Fruit fly (Drosophila melanogaster): ENCODE data around the gene rg.
A peak's percentile ranks its signal among the peaks of the same experiment; 100 is the strongest.

The rg gene

dm6 chrX:5085469-5085868 lies at the start of gene rg, which contains the start of gene CG15465:
rg (plus strand) TSS chrX:5085759.
CG15465 (plus strand) TSS chrX:5085759.
- TF ChIP-seq lz (GFP tag; optimal IDR thresholded peaks at IDR 0.05) (no peak), Sox102F (GFP tag; optimal IDR thresholded peaks at IDR 0.05) (no peak), fd85E (GFP tag; optimal IDR thresholded peaks at IDR 0.05) (no peak), vri (GFP tag; optimal IDR thresholded peaks at IDR 0.05) (no peak), Blimp-1 (GFP tag; optimal IDR thresholded peaks at IDR 0.05) (no peak), CG1621 (tag; optimal IDR thresholded peaks at IDR 0.05) (no peak), Eip75B (GFP tag; optimal IDR thresholded peaks at IDR 0.05) (no peak), acj6 (GFP tag; optimal IDR thresholded peaks at IDR 0.05) (no peak), CG31627 (GFP tag; optimal IDR thresholded peaks at IDR 0.05) (no peak), CG6854 (GFP tag; optimal IDR thresholded peaks at IDR 0.05) (no peak), Gug (GFP tag; IDR thresholded peaks at IDR 0.05) (no peak), CG32006 (GFP tag; optimal IDR thresholded peaks at IDR 0.05) (no peak), OdsH (GFP tag; optimal IDR thresholded peaks at IDR 0.05) (no peak), CG3032 (tag; optimal IDR thresholded peaks at IDR 0.05) (no peak), CG6792 (GFP tag; optimal IDR thresholded peaks at IDR 0.05) (no peak)

- TF ChIP-seq CG3032 (tag; optimal IDR thresholded peaks at IDR 0.05) (peak; percentile 8), esn (GFP tag; optimal IDR thresholded peaks at IDR 0.05) (peak; percentile 37), CG10631 (GFP tag; optimal IDR thresholded peaks at IDR 0.05) (peak; percentile 56), salr (GFP tag; optimal IDR thresholded peaks at IDR 0.05) (no peak), Smox (GFP tag; optimal IDR thresholded peaks at IDR 0.05) (peak; percentile 21), Met (GFP tag; optimal IDR thresholded peaks at IDR 0.05) (peak; percentile 40), CG31627 (GFP tag; optimal IDR thresholded peaks at IDR 0.05) (peak; percentile 11), svp (GFP tag) (peak; percentile 69), Ets96B (tag; optimal IDR thresholded peaks at IDR 0.05) (peak; percentile 32), Eip75B (GFP tag; optimal IDR thresholded peaks at IDR 0.05) (peak; percentile 22), Sox14 (GFP tag; optimal IDR thresholded peaks at IDR 0.05) (peak; percentile 26), Sox15 (GFP tag; optimal IDR thresholded peaks at IDR 0.05) (no peak), Blimp-1 (GFP tag; optimal IDR thresholded peaks at IDR 0.05) (no peak), CG10669 (GFP tag; optimal IDR thresholded peaks at IDR 0.05) (peak; percentile 37), CG6792 (GFP tag; optimal IDR thresholded peaks at IDR 0.05) (peak; percentile 24), CG32006 (GFP tag; optimal IDR thresholded peaks at IDR 0.05) (peak; percentile 26), OdsH (GFP tag; optimal IDR thresholded peaks at IDR 0.05) (peak; percentile 33), Hr39 (GFP tag; optimal IDR thresholded peaks at IDR 0.05) (peak; percentile 21), CG3919 (GFP tag; optimal IDR thresholded peaks at IDR 0.05) (peak; percentile 53), CG6163 (GFP tag; IDR thresholded peaks at IDR 0.05) (peak; percentile 64), CG8119 (GFP tag; IDR thresholded peaks at IDR 0.05) (0 out of 3 replicates have a peak, but pooled peaks have one; percentile 16), CG34406 (GFP tag; optimal IDR thresholded peaks at IDR 0.05) (peak; percentile 7), CG6808 (GFP tag; optimal IDR thresholded peaks at IDR 0.05) (peak; percentile 3), Eip78C (GFP tag) (peak; percentile 55), pdm3 (GFP tag; optimal IDR thresholded peaks at IDR 0.05) (peak; percentile 25), fd59A (GFP tag; optimal IDR thresholded peaks at IDR 0.05) (peak; percentile 9), cyc (GFP tag; optimal IDR thresholded peaks at IDR 0.05) (peak; percentile 20), CG1621 (tag; optimal IDR thresholded peaks at IDR 0.05) (peak; percentile 23), acj6 (GFP tag; optimal IDR thresholded peaks at IDR 0.05) (peak; percentile 33), CG15336 (GFP tag; IDR thresholded peaks at IDR 0.05) (0 out of 2 replicates have a peak, but pooled peaks have one; percentile 18), achi (GFP tag; optimal IDR thresholded peaks at IDR 0.05) (peak; percentile 31), topi (GFP tag; optimal IDR thresholded peaks at IDR 0.05) (peak; percentile 26), CG7368 (GFP tag; optimal IDR thresholded peaks at IDR 0.05) (no peak), Ets21C (GFP tag; optimal IDR thresholded peaks at IDR 0.05) (no peak), Sox102F (GFP tag; optimal IDR thresholded peaks at IDR 0.05) (no peak), spab (GFP tag; optimal IDR thresholded peaks at IDR 0.05) (no peak)
These were observed 47.1 kb upstream of the rg start for dm6 chrX:5038411-5038810.
